Worm (Caenorhabditis elegans) whole organism, mixed stage, embryonic: ENCODE measurements around the gene arid-1.

ENCODE experiments used
- M03D4.4 ChIP-seq: sonication (generic microtip); optimal IDR thresholded peaks from 2 replicates; lab custom pipeline; 2017; ENCODE audit warnings: mild to moderate bottlenecking, missing genetic modification characterization, missing compliant biosample characterization
- bed-3 ChIP-seq: fragments of 200-800 bp; sonication (Bioruptor generic); optimal IDR thresholded peaks from 3 replicates; lab custom pipeline; 2018; ENCODE audit warnings: mild to moderate bottlenecking, missing genetic modification characterization, moderate library complexity, missing compliant biosample characterization
- ceh-39 ChIP-seq: fragments of 150-350 bp; optimal IDR thresholded peaks from 2 replicates; lab custom pipeline; 2014; ENCODE audit warnings: missing biosample characterization, missing genetic modification characterization
- ceh-43 ChIP-seq: fragments of 200-800 bp; sonication (Bioruptor generic); optimal IDR thresholded peaks from 2 replicates; lab custom pipeline; 2018; ENCODE audit warnings: mild to moderate bottlenecking, missing genetic modification characterization, moderate library complexity, missing compliant biosample characterization
- ceh-83 ChIP-seq: fragments of 200-800 bp; sonication (Bioruptor generic); optimal IDR thresholded peaks from 2 replicates; lab custom pipeline; 2018; ENCODE audit warnings: mild to moderate bottlenecking, missing genetic modification characterization, missing compliant biosample characterization
- ces-1 ChIP-seq: fragments of 150-350 bp; optimal IDR thresholded peaks from 2 replicates; lab custom pipeline; 2014; ENCODE audit warnings: missing biosample characterization, missing genetic modification reagents, missing genetic modification characterization
- cnd-1 ChIP-seq: fragments of 200-800 bp; sonication (Bioruptor generic); optimal IDR thresholded peaks from 2 replicates; lab custom pipeline; 2018; ENCODE audit warnings: mild to moderate bottlenecking, missing genetic modification characterization, missing compliant biosample characterization
- drap-1 ChIP-seq: fragments of 200-800 bp; sonication (Bioruptor generic); optimal IDR thresholded peaks from 3 replicates; lab custom pipeline; 2018; ENCODE audit warnings: mild to moderate bottlenecking, missing genetic modification characterization, missing compliant biosample characterization
- elt-1 ChIP-seq: sonication (generic microtip); optimal IDR thresholded peaks from 2 replicates; lab custom pipeline; 2017; ENCODE audit warnings: missing genetic modification characterization, mild to moderate bottlenecking, missing compliant biosample characterization, antibody characterized with exemption, moderate library complexity, borderline replicate concordance; ENCODE audit not compliant: insufficient read depth
- elt-3 ChIP-seq: fragments of 150-350 bp; optimal IDR thresholded peaks from 2 replicates; lab custom pipeline; 2014; ENCODE audit warnings: missing biosample characterization, missing genetic modification characterization
- flh-1 ChIP-seq: fragments of 200-800 bp; sonication (Bioruptor generic); optimal IDR thresholded peaks from 2 replicates; lab custom pipeline; 2018; ENCODE audit warnings: mild to moderate bottlenecking, missing genetic modification characterization, moderate library complexity, missing compliant biosample characterization
- ham-2 ChIP-seq: fragments of 200-800 bp; sonication (Bioruptor generic); optimal IDR thresholded peaks from 2 replicates; lab custom pipeline; 2018; ENCODE audit warnings: mild to moderate bottlenecking, missing genetic modification characterization, missing compliant biosample characterization
- lin-13 ChIP-seq: fragments of 150-350 bp; optimal IDR thresholded peaks from 2 replicates; lab custom pipeline; 2014; ENCODE audit warnings: missing biosample characterization, missing genetic modification characterization
- lin-32 ChIP-seq: fragments of 200-800 bp; sonication (Bioruptor generic); optimal IDR thresholded peaks from 2 replicates; lab custom pipeline; 2018; ENCODE audit warnings: mild to moderate bottlenecking, missing genetic modification characterization, missing compliant biosample characterization
- lsy-2 ChIP-seq: fragments of 150-350 bp; optimal IDR thresholded peaks from 2 replicates; lab custom pipeline; 2014; ENCODE audit warnings: missing biosample characterization, missing genetic modification characterization
- mab-5 ChIP-seq: fragments of 150-350 bp; optimal IDR thresholded peaks from 2 replicates; lab custom pipeline; 2014; ENCODE audit warnings: missing biosample characterization, missing genetic modification characterization
- mep-1 ChIP-seq: fragments of 150-350 bp; optimal IDR thresholded peaks from 2 replicates; lab custom pipeline; 2017; ENCODE audit warnings: missing biosample characterization, missing genetic modification reagents, missing genetic modification characterization, inconsistent platforms
- mls-2 ChIP-seq: sonication (generic microtip); optimal IDR thresholded peaks from 2 replicates; lab custom pipeline; 2016; ENCODE audit warnings: mild to moderate bottlenecking, missing genetic modification characterization, moderate library complexity, missing compliant biosample characterization
- nhr-12 ChIP-seq: fragments of 150-350 bp; optimal IDR thresholded peaks from 2 replicates; lab custom pipeline; 2014; ENCODE audit warnings: missing biosample characterization, missing genetic modification characterization
- nhr-2 ChIP-seq: fragments of 150-350 bp; optimal IDR thresholded peaks from 2 replicates; lab custom pipeline; 2014; ENCODE audit warnings: missing biosample characterization, missing genetic modification characterization
- nhr-237 ChIP-seq: fragments of 150-350 bp; optimal IDR thresholded peaks from 2 replicates; lab custom pipeline; 2014; ENCODE audit warnings: missing biosample characterization, missing genetic modification characterization
- nhr-28 ChIP-seq: fragments of 150-350 bp; optimal IDR thresholded peaks from 2 replicates; lab custom pipeline; 2014; ENCODE audit warnings: missing biosample characterization, missing genetic modification characterization
- nhr-76 ChIP-seq: sonication (generic microtip); optimal IDR thresholded peaks from 2 replicates; lab custom pipeline; 2017; ENCODE audit warnings: missing biosample characterization, missing genetic modification characterization
- pha-4 ChIP-seq: fragments of 150-350 bp; optimal IDR thresholded peaks from 2 replicates; lab custom pipeline; 2018; ENCODE audit warnings: missing biosample characterization, missing genetic modification reagents, missing genetic modification characterization
- sem-2 ChIP-seq: fragments of 200-800 bp; sonication (Bioruptor generic); optimal IDR thresholded peaks from 2 replicates; lab custom pipeline; 2018; ENCODE audit warnings: mild to moderate bottlenecking, missing genetic modification characterization, missing compliant biosample characterization
- snpc-4 ChIP-seq: fragments of 150-350 bp; optimal IDR thresholded peaks from 2 replicates; lab custom pipeline; 2014; ENCODE audit warnings: missing biosample characterization, missing genetic modification characterization
- sptf-1 ChIP-seq: sonication (generic microtip); optimal IDR thresholded peaks from 2 replicates; lab custom pipeline; 2017; ENCODE audit warnings: mild to moderate bottlenecking, missing genetic modification characterization, moderate library complexity, missing compliant biosample characterization
- tbx-8 ChIP-seq: fragments of 200-800 bp; sonication (Bioruptor generic); optimal IDR thresholded peaks from 2 replicates; lab custom pipeline; 2018; ENCODE audit warnings: mild to moderate bottlenecking, missing genetic modification characterization, moderate library complexity, missing compliant biosample characterization
- unc-120 ChIP-seq: sonication (generic microtip); optimal IDR thresholded peaks from 2 replicates; lab custom pipeline; 2017; ENCODE audit warnings: missing genetic modification characterization, missing compliant biosample characterization; ENCODE audit not compliant: poor library complexity, severe bottlenecking
- unc-39 ChIP-seq: fragments of 150-350 bp; optimal IDR thresholded peaks from 2 replicates; lab custom pipeline; 2014; ENCODE audit warnings: missing biosample characterization, missing genetic modification characterization
- unc-62 ChIP-seq: fragments of 150-350 bp; optimal IDR thresholded peaks from 2 replicates; lab custom pipeline; 2014; ENCODE audit warnings: missing biosample characterization, missing genetic modification reagents, missing genetic modification characterization
- zip-8 ChIP-seq: fragments of 150-350 bp; optimal IDR thresholded peaks from 2 replicates; lab custom pipeline; 2014; ENCODE audit warnings: missing biosample characterization, missing genetic modification characterization
- ztf-11 ChIP-seq: fragments of 150-350 bp; optimal IDR thresholded peaks from 2 replicates; lab custom pipeline; 2014; ENCODE audit warnings: missing biosample characterization, missing genetic modification characterization

Gene arid-1

DNA sequence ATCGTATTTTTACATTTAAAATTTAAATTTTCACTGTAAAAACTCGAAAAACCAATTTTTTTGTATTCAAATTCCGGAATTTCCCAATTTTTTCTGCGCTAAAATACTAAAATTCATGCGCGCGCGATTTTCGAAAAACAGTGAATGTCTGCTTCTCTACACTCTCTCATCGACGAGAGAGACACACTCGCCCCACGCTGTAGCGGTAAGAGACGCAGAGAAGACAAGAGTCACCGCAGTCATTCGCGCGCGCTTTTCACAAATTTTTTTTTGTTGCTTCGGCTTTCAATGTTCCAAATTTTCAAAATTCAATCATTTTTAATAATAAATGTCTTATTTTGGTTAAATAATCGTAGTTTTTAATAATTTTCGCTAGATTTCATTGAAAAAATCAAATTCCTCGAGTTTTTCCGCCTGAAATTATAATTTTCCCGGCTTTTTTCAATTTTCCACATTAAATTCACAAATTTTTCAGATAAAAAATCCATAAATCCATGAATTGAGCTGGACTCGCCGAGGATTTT is at the start of gene arid-1:
arid-1 (plus strand) TSS at position 474 of the 524 bp plus-strand sequence.
- TF ChIP-seq drap-1 = no peak
- TF ChIP-seq pha-4 (tag; lab: Kevin White, UChicago) = peak; percentile 43
- peak; percentile 50 for TF ChIP-seq mep-1 (tag; lab: Kevin White, UChicago)
- TF ChIP-seq ham-2 = peak; percentile 2
- TF ChIP-seq ces-1 = peak; percentile 7
- TF ChIP-seq bed-3 (GFP tag; lab: Kevin White, UChicago) = no peak

DNA sequence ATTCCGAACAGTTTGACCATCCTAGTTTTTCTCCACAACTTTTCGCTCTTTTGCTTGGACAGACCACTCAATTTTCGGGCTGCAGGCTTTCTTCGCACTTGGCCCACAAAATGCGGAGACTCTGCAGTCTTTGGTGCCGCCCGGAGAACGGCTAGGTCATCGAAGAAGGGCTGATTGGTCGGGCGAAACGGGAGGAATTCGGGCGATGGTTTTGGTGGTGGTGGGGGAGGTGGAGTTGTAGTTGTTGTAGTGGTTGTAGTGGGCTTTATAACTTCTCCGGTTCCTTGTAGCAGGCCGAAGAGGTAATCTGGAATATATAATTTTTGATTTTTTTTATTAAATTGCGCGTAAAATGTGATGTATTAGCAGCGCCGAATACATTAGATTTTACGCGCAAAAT is 48.3 kb upstream of the arid-1 start:
- TF ChIP-seq elt-1 (tag; lab: Kevin White, UChicago) (no peak), nhr-2 (tag; lab: Kevin White, UChicago) (no peak), nhr-237 (tag; lab: Kevin White, UChicago) (no peak), mls-2 (no peak), ceh-39 (no peak), lsy-2 (no peak), bed-3 (GFP tag; lab: Kevin White, UChicago) (no peak), unc-39 (tag; lab: Kevin White, UChicago) (no peak), ham-2 (no peak), pha-4 (tag; lab: Kevin White, UChicago) (no peak), lin-32 (GFP tag; lab: Kevin White, UChicago) (no peak), elt-3 (tag; lab: Kevin White, UChicago) (no peak), M03D4.4 (tag; lab: Kevin White, UChicago) (no peak), mab-5 (no peak), tbx-8 (GFP tag; lab: Kevin White, UChicago) (no peak), unc-120 (tag; lab: Kevin White, UChicago) (no peak), snpc-4 (no peak), ces-1 (no peak)

DNA sequence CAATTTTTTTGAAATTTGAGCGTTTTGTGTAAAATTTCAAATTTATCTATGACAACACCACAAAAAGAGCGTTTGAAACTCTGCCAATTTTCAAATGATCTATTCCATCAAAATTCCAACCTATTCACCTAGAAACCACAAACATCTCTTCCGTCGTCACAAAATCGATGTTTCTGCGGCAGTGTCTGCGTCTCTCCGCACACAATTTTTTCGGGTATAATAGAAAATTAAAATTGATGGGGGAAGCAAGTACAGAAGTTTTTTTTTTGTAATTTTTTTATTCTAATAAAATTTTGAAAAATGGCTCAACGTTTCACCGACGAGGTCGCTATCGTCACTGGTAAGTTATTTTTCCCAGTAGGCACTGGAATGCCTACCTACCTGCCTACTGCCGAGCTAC is 47.4 kb upstream of the arid-1 start, which contains the start of gene W03F9.9:
W03F9.9 (plus strand) TSS at position 301 of the 400 bp plus-strand sequence.
- TF ChIP-seq nhr-76 (tag; lab: Kevin White, UChicago) (no peak), lin-32 (GFP tag; lab: Kevin White, UChicago) (no peak), lin-13 (no peak), nhr-237 (tag; lab: Kevin White, UChicago) (no peak), ces-1 (no peak), flh-1 (no peak), ceh-83 (GFP tag; lab: Kevin White, UChicago) (no peak), ham-2 (no peak), sem-2 (GFP tag; lab: Kevin White, UChicago) (no peak), unc-62 (no peak), unc-120 (tag; lab: Kevin White, UChicago) (no peak), sptf-1 (tag; lab: Kevin White, UChicago) (no peak), lsy-2 (no peak), M03D4.4 (tag; lab: Kevin White, UChicago) (no peak), cnd-1 (tag; lab: Kevin White, UChicago) (no peak)

DNA sequence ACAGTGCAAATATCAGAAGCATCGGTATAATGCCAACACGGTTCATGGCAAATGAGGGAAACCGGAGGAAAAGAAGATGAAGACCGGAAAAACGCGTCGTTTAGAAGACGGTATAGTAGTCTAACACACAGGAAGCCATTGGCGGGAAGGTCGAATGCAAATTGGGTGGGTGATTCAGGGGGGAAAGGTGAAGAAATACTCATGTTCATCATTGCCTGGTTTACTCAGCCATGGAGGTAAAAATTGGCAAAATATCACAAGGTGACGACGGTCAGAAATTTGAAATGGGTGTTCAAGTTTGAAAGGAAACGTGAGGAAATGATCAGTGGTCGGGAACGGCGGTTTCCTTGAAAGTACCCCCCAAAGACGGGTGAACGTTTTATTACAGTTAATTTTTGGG is 44.7 kb upstream of the arid-1 start, which contains the start of gene W03F9.11:
W03F9.11 (minus strand) TSS at position 101 of the 400 bp plus-strand sequence.
- TF ChIP-seq nhr-12 = no peak
- no peak for TF ChIP-seq flh-1
- TF ChIP-seq ztf-11 (tag; lab: Kevin White, UChicago) = no peak
- no peak for TF ChIP-seq elt-3 (tag; lab: Kevin White, UChicago)
- no peak for TF ChIP-seq cnd-1 (tag; lab: Kevin White, UChicago)
- no peak for TF ChIP-seq pha-4 (tag; lab: Kevin White, UChicago)
- TF ChIP-seq drap-1 = no peak

DNA sequence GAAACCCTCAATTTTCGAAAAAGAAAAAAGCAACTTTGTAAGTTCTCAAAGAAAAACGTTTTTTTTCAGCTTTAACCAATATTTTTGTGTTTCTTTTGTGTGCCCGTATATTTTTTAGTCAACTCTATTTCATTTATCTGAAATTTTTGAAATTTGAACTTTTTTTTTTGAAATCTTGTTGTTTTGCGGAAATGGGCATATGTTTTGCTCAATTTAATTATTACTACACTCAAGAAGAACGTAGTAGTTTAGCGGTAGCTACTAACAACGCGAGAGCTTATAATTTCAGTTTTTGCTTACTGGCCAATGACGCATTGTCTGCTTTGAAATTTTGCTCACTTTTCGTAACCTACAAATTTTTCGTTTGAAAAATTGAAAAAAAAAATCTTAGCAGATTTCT is 41.2 kb upstream of the arid-1 start, which contains the start of gene srh-82:
srh-82 (plus strand) TSS at position 301 of the 400 bp plus-strand sequence.
- no peak for TF ChIP-seq bed-3 (GFP tag; lab: Kevin White, UChicago)

DNA sequence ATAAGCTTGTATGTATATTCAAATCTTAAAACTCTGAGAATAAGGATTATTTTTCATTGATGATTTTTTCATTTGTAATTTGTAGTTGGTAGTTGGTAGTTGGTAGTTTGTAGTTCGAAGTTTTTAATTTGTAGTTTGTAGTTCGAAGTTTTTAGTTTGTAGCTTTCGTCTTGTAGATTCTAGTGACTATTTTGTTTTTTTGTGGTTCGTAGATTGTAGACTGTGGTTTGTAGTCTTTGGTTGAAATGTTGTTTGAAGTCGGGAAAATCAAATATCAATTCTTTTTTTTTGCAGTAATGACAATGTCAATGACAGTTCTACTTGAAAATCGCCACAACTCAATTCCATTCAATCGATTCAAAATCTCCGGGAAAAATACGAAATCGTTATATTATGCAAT is 40.3 kb upstream of the arid-1 start:
- TF ChIP-seq drap-1 (no peak), ztf-11 (tag; lab: Kevin White, UChicago) (no peak), nhr-76 (tag; lab: Kevin White, UChicago) (no peak), snpc-4 (no peak), unc-62 (no peak), nhr-28 (tag; lab: Kevin White, UChicago) (no peak), mls-2 (no peak), zip-8 (no peak), M03D4.4 (tag; lab: Kevin White, UChicago) (no peak), ceh-83 (GFP tag; lab: Kevin White, UChicago) (no peak), sem-2 (GFP tag; lab: Kevin White, UChicago) (no peak), ceh-43 (GFP tag; lab: Kevin White, UChicago) (no peak), cnd-1 (tag; lab: Kevin White, UChicago) (no peak), elt-1 (tag; lab: Kevin White, UChicago) (no peak)
